Fruit fly (Drosophila melanogaster) whole organism, larva: ENCODE results near the gene Cad74A.

Experiments used
- noc ChIP-seq: fragments of 200-800 bp; sonication (Bioruptor generic); optimal IDR thresholded peaks from 3 replicates; lab custom pipeline; 2019; ENCODE audit warnings: missing biosample characterization, mild to moderate bottlenecking, missing genetic modification characterization, moderate library complexity

The Cad74A gene

DNA sequence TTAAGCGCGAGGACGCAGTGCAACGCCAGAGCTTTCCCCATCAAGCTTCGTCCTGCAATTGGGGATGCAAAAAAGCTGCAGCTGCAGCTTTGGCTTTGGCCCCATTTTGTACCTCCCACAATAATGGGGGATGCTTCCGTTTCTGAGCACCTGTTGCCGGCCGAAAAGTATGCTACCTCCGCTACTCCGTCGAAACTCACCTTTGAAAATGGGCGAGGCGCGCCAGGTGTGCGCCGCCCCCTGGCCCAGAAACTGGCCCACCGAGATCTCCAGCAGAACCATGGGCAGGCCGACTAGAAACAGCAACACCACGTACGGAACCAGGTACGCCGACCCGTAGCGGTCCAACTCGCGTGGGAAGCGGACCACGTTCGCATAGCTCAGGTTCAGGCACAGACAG is 22.1 kb upstream of the Cad74A start:
- TF ChIP-seq noc (tag; lab: Kevin White, UChicago): no peak

DNA sequence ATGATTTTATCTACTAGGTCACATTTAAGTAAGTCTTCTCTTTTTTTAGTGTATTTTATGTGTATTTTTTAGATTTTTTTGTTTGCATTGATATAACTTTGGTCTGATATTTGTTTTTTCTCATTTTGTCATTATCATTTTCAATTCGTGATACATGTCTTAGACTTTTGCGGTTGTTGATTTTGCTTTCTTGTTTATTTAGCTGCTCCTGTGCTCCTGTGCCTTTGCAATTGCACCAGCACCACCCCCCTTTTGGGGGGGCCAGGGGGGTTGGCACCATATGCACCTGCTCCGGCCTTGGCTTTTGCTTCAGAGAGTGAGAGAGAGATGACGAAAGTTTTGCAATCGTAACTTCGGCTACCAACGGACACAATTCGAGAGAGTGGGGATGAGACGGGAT is 21.6 kb upstream of the Cad74A start:
- no peak for TF ChIP-seq noc (tag; lab: Kevin White, UChicago)

dm6 chr3L:17399014-17399413 is 19.7 kb upstream of the Cad74A start:
- no peak for TF ChIP-seq noc (tag; lab: Kevin White, UChicago)

DNA sequence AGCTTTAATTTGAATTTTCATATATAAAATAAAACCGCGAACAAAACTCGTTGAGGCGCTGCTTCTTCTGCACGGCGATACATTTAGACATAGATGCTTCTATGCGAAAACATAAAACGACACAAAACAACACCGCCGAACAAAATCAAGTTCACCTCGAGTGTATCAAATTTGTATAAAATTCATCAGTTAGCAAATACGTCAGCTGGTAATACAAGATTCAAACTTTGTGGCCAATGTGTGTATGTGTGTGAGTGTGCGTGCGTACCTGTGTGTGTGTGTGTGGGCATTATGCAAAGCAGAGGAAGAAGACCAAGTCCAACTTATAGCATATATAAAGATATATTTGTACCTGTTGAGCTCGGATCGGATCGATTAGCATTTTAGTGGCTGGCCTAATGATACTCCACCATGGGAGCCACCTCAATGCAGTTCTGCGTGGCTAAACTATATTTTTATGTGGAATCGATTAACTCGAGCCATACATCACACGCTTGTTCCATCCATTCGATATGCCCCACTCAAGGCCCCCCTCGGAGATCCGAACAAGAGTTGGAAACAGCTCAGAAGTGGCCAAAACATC is 15.2 kb upstream of the Cad74A start:
- TF ChIP-seq noc (tag; lab: Kevin White, UChicago): no peak

dm6 chr3L:17393098-17393497 is 13.8 kb upstream of the Cad74A start:
- TF ChIP-seq noc (tag; lab: Kevin White, UChicago): no peak

- TF ChIP-seq noc (tag; lab: Kevin White, UChicago): no peak
These were observed 13.1 kb upstream of the Cad74A start for dm6 chr3L:17392412-17392811.

DNA sequence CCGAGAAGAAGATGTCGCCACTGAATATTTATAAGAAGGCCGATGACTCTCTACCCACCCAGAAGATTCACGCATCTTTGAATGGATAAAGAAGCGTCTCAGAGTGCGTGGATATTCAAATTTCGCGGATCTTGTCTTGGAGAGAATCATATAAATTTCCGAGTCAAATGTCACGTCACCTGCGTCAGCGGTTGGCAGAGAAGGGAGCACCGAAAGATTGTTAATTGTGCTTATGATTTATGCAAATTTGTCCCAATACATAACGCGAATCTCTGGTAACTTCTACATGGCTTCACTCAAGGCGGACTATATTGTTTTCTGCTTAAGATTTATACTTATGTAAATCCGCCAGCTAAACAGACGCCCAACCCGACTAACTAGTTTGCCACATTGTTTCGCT is 11.8 kb upstream of the Cad74A start:
- no peak for TF ChIP-seq noc (tag; lab: Kevin White, UChicago)

- TF ChIP-seq noc (tag; lab: Kevin White, UChicago): no peak
These were observed 9.6 kb upstream of the Cad74A start, which contains the start of gene CG13731 for dm6 chr3L:17388895-17389294. CG13731 (minus strand) TSS chr3L:17388956.

DNA sequence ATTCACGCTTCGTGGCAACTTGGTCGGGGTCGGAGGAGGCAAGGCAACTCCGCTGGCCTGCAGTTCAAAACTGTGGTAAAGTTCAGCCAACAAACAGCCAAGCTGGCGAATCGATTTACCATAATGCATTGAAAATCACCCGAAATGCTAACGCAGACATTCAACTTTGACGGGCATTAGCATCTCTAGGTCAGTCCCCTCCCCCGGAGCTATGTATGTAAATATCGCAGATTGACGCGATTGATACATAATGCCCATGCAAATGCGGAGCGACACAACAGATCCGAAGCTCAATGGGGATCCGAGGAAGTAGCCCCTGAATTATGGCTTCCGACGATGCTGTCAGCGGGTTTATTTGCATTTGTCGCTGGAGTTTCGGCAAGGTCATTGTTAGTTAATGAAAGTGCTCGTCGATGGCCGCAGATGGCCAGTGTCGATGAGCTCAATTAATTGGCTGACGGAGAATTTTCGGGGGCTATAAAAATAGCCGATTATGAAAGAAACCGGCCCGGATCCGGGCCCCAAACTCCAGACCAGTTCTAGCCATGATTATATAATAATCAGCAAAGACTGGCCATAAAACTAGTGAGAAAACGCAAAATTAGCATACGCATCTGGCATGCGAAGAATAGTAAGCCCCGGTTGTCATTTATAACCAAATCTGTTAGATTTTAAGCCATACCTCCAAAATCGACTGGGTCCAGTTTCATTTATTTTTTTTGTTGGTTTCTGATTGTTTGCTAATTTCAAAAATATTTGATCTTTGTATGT is 7.5 kb upstream of the Cad74A start:
- TF ChIP-seq noc (tag; lab: Kevin White, UChicago): no peak

DNA sequence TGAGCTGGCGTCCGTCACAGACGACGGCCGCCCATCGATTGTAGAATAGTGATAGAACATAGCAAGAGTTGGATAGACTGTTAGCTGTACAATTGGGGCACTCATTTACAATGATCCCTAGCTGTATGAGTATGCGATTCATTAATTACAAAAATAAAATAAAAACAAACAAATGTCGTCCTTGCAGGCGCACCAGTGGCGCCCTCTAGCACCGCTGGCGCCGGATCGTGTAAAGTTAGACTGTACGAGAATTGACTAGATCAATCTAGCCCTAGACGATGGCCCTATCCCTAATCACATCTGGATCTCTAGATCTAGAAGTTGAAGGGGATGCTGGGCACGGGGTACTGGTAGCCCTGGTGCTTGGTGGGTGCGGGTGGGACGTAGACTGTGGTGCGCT is 4.4 kb upstream of the Cad74A start:
- TF ChIP-seq noc (tag; lab: Kevin White, UChicago): no peak

DNA sequence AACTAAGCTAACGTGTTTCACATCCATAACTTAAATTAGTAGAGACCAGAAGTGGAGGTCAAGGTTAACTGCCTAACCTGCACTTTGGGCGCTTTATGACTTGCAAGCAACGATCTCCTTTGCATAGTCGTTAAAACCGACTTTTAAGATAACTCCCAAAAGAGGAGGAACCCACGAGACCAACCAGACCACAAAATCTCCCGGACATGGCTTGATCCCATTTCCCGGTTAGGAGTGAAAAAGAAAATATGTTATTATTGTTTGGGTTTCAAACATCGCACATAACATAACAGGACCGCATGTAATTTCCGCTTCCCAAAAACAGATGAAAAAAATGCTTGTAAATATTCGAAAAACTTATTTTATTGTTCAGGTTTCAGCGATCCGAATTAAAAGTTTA is 4.0 kb upstream of the Cad74A start:
- no peak for TF ChIP-seq noc (tag; lab: Kevin White, UChicago)

dm6 chr3L:17382628-17383027 is 3.3 kb upstream of the Cad74A start, which contains the start of gene CG13728:
CG13728 (minus strand) TSS chr3L:17382728.
- no peak for TF ChIP-seq noc (tag; lab: Kevin White, UChicago)

DNA sequence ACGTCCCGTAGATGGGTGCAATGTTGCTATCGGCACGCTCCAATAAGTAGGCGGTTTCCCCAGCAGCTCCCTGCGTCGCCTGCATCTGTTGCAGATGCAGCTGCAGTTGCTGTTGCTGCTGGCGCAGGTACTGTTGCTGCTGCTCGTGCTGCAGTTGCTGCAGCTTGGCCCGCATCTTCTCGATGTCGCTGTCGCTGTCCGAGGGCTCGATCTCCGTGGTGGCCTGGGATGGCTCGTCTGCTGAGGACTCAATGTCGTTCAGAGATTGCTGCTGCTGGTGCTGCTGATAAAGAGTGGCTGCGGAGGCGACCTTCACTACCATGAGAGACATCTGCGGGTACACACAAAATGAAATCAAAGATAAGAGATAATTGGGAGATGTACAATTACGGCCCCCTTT is 2.7 kb upstream of the Cad74A start:
- TF ChIP-seq noc (tag; lab: Kevin White, UChicago): no peak

DNA sequence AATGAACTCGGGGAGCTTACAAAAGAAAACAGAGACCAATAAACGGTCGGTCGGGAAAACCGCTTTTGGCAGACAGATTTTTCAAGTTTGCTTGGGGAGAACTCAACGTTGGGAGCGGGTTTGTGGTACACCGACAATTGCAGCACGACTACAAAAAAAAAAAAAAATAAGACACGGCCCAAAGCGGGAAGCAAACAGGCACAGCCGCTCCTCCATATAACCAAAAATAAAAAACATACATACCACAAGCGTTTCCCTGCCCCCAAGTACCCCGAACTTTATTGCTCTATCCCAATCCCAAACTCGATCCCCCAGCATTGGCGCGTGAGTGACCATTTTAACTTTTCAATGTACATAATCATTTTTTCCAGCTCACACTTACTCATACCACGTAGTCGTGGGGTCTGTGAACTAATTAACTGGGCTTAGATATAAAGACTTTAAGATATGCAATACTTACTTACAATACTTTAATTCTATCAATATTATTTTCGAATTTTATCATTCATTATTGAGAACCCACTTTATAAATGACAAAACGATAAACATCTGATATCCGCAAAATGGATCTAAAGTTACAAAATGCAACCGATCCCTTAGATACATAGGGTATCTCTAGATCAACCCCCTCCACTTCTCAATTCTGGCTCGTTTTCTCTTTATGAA is 4.2 kb downstream of the Cad74A start:
- no peak for TF ChIP-seq noc (tag; lab: Kevin White, UChicago)

DNA sequence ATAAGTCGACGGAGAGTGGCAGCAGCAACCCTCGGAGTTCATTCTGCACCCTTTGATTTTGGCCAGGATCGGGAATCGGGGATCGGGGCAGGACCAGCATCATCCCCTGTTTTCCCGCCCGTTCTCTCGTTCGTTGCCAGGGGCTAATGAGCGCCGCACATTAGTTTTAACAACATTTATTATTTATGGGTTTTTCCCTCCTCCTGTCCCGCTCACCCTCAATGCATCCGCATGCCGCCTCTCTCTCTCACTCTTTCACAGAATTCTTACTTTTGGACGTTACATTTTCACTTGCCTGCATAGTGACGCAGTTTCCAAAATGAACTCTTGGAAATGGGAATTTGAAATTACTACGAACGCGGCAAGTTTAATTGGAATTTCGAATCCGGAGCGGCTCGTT is 12.4 kb downstream of the Cad74A start:
- no peak for TF ChIP-seq noc (tag; lab: Kevin White, UChicago)

DNA sequence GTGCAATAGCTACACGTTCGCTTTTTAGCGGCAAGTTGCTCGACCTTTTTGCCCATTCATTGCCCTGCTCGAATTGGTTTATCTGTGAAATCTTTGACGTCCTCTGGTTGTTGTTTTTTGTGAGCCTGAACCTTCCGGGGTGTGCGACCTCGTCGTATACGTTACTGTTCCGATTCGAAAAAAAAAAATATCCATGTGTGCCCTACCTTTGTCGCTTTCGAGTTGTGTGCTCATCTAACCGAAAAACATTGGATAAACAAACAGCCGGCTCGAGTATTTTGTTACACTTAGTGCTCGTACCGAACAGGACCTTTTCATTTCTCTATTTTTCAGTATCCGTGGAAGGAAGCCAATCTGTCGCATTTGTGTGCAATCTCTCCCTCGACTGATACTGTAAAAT is 15.3 kb downstream of the Cad74A start:
- no peak for TF ChIP-seq noc (tag; lab: Kevin White, UChicago)

DNA sequence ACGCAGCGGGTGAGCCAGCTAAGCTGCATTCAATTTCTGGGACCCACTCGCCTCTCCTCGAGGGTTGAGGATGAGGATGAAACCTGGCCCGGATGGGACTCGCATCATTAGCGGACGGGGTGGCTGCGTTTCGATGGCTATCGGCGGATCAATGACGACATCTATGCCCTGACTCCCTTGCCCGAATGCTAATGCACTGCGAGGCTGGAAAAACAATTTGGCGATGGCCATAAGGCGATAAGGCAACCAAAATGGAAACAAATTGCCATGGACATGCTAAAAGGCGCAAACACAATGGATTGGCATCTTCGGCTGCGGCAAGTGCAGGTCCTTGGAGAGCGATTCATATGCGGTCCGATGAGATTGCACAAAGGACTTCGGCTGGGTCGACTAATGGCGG is 16.4 kb downstream of the Cad74A start:
- TF ChIP-seq noc (tag; lab: Kevin White, UChicago): no peak
